Worm (Caenorhabditis elegans) whole organism, mixed stage, embryonic: Measurements from ENCODE around the gene T18D3.9.
A peak's percentile ranks its signal among the peaks of the same experiment; 100 is the strongest.

Experiments used
- M03D4.4 ChIP-seq: sonication (generic microtip); optimal IDR thresholded peaks from 2 replicates; lab custom pipeline; 2017; ENCODE audit warnings: mild to moderate bottlenecking, missing genetic modification characterization, missing compliant biosample characterization
- bed-3 ChIP-seq: fragments of 200-800 bp; sonication (Bioruptor generic); optimal IDR thresholded peaks from 3 replicates; lab custom pipeline; 2018; ENCODE audit warnings: mild to moderate bottlenecking, missing genetic modification characterization, moderate library complexity, missing compliant biosample characterization
- blmp-1 ChIP-seq: fragments of 150-350 bp; optimal IDR thresholded peaks from 2 replicates; lab custom pipeline; 2014; ENCODE audit warnings: missing biosample characterization, missing genetic modification characterization
- ceh-39 ChIP-seq: fragments of 150-350 bp; optimal IDR thresholded peaks from 2 replicates; lab custom pipeline; 2014; ENCODE audit warnings: missing biosample characterization, missing genetic modification characterization
- ceh-43 ChIP-seq: fragments of 200-800 bp; sonication (Bioruptor generic); optimal IDR thresholded peaks from 2 replicates; lab custom pipeline; 2018; ENCODE audit warnings: mild to moderate bottlenecking, missing genetic modification characterization, moderate library complexity, missing compliant biosample characterization
- ceh-83 ChIP-seq: fragments of 200-800 bp; sonication (Bioruptor generic); optimal IDR thresholded peaks from 2 replicates; lab custom pipeline; 2018; ENCODE audit warnings: mild to moderate bottlenecking, missing genetic modification characterization, missing compliant biosample characterization
- ces-1 ChIP-seq: fragments of 150-350 bp; optimal IDR thresholded peaks from 2 replicates; lab custom pipeline; 2014; ENCODE audit warnings: missing biosample characterization, missing genetic modification reagents, missing genetic modification characterization
- cnd-1 ChIP-seq: fragments of 200-800 bp; sonication (Bioruptor generic); optimal IDR thresholded peaks from 2 replicates; lab custom pipeline; 2018; ENCODE audit warnings: mild to moderate bottlenecking, missing genetic modification characterization, missing compliant biosample characterization
- drap-1 ChIP-seq: fragments of 200-800 bp; sonication (Bioruptor generic); optimal IDR thresholded peaks from 3 replicates; lab custom pipeline; 2018; ENCODE audit warnings: mild to moderate bottlenecking, missing genetic modification characterization, missing compliant biosample characterization
- elt-1 ChIP-seq: sonication (generic microtip); optimal IDR thresholded peaks from 2 replicates; lab custom pipeline; 2017; ENCODE audit warnings: missing genetic modification characterization, mild to moderate bottlenecking, missing compliant biosample characterization, antibody characterized with exemption, moderate library complexity, borderline replicate concordance; ENCODE audit not compliant: insufficient read depth
- elt-3 ChIP-seq: fragments of 150-350 bp; optimal IDR thresholded peaks from 2 replicates; lab custom pipeline; 2014; ENCODE audit warnings: missing biosample characterization, missing genetic modification characterization
- flh-1 ChIP-seq: fragments of 200-800 bp; sonication (Bioruptor generic); optimal IDR thresholded peaks from 2 replicates; lab custom pipeline; 2018; ENCODE audit warnings: mild to moderate bottlenecking, missing genetic modification characterization, moderate library complexity, missing compliant biosample characterization
- ham-2 ChIP-seq: fragments of 200-800 bp; sonication (Bioruptor generic); optimal IDR thresholded peaks from 2 replicates; lab custom pipeline; 2018; ENCODE audit warnings: mild to moderate bottlenecking, missing genetic modification characterization, missing compliant biosample characterization
- hlh-1 ChIP-seq: fragments of 150-350 bp; optimal IDR thresholded peaks from 2 replicates; lab custom pipeline; 2014; ENCODE audit warnings: missing biosample characterization, missing genetic modification reagents, missing genetic modification characterization
- lin-32 ChIP-seq: fragments of 200-800 bp; sonication (Bioruptor generic); optimal IDR thresholded peaks from 2 replicates; lab custom pipeline; 2018; ENCODE audit warnings: mild to moderate bottlenecking, missing genetic modification characterization, missing compliant biosample characterization
- lsy-2 ChIP-seq: fragments of 150-350 bp; optimal IDR thresholded peaks from 2 replicates; lab custom pipeline; 2014; ENCODE audit warnings: missing biosample characterization, missing genetic modification characterization
- mab-5 ChIP-seq: fragments of 150-350 bp; optimal IDR thresholded peaks from 2 replicates; lab custom pipeline; 2014; ENCODE audit warnings: missing biosample characterization, missing genetic modification characterization
- mep-1 ChIP-seq: fragments of 150-350 bp; optimal IDR thresholded peaks from 2 replicates; lab custom pipeline; 2017; ENCODE audit warnings: missing biosample characterization, missing genetic modification reagents, missing genetic modification characterization, inconsistent platforms
- nhr-2 ChIP-seq: fragments of 150-350 bp; optimal IDR thresholded peaks from 2 replicates; lab custom pipeline; 2014; ENCODE audit warnings: missing biosample characterization, missing genetic modification characterization
- nhr-237 ChIP-seq: fragments of 150-350 bp; optimal IDR thresholded peaks from 2 replicates; lab custom pipeline; 2014; ENCODE audit warnings: missing biosample characterization, missing genetic modification characterization
- nhr-28 ChIP-seq: fragments of 150-350 bp; optimal IDR thresholded peaks from 2 replicates; lab custom pipeline; 2014; ENCODE audit warnings: missing biosample characterization, missing genetic modification characterization
- nhr-76 ChIP-seq: sonication (generic microtip); optimal IDR thresholded peaks from 2 replicates; lab custom pipeline; 2017; ENCODE audit warnings: missing biosample characterization, missing genetic modification characterization
- pha-4 ChIP-seq: fragments of 150-350 bp; optimal IDR thresholded peaks from 2 replicates; lab custom pipeline; 2018; ENCODE audit warnings: missing biosample characterization, missing genetic modification reagents, missing genetic modification characterization
- sem-2 ChIP-seq: fragments of 200-800 bp; sonication (Bioruptor generic); optimal IDR thresholded peaks from 2 replicates; lab custom pipeline; 2018; ENCODE audit warnings: mild to moderate bottlenecking, missing genetic modification characterization, missing compliant biosample characterization
- snpc-4 ChIP-seq: fragments of 150-350 bp; optimal IDR thresholded peaks from 2 replicates; lab custom pipeline; 2014; ENCODE audit warnings: missing biosample characterization, missing genetic modification characterization
- tbx-8 ChIP-seq: fragments of 200-800 bp; sonication (Bioruptor generic); optimal IDR thresholded peaks from 2 replicates; lab custom pipeline; 2018; ENCODE audit warnings: mild to moderate bottlenecking, missing genetic modification characterization, moderate library complexity, missing compliant biosample characterization
- unc-120 ChIP-seq: sonication (generic microtip); optimal IDR thresholded peaks from 2 replicates; lab custom pipeline; 2017; ENCODE audit warnings: missing genetic modification characterization, missing compliant biosample characterization; ENCODE audit not compliant: poor library complexity, severe bottlenecking
- unc-39 ChIP-seq: fragments of 150-350 bp; optimal IDR thresholded peaks from 2 replicates; lab custom pipeline; 2014; ENCODE audit warnings: missing biosample characterization, missing genetic modification characterization
- unc-62 ChIP-seq: fragments of 150-350 bp; optimal IDR thresholded peaks from 2 replicates; lab custom pipeline; 2014; ENCODE audit warnings: missing biosample characterization, missing genetic modification reagents, missing genetic modification characterization
- zip-8 ChIP-seq: fragments of 150-350 bp; optimal IDR thresholded peaks from 2 replicates; lab custom pipeline; 2014; ENCODE audit warnings: missing biosample characterization, missing genetic modification characterization

The T18D3.9 gene

ce11 chrX:12479027-12479426 lies 24.8 kb upstream of the T18D3.9 start:
- no peak for TF ChIP-seq sem-2 (GFP tag; lab: Kevin White, UChicago)
- TF ChIP-seq ces-1 (GFP tag; lab: Kevin White, UChicago) = peak; percentile 95
- TF ChIP-seq unc-120 = no peak
- no peak for TF ChIP-seq snpc-4 (tag; lab: Kevin White, UChicago)
- TF ChIP-seq, all 35 proteins: peak for 1

- TF ChIP-seq drap-1 (no peak), ceh-83 (no peak), tbx-8 (GFP tag; lab: Kevin White, UChicago) (no peak), lsy-2 (tag; lab: Kevin White, UChicago) (no peak), unc-120 (no peak), mab-5 (tag; lab: Kevin White, UChicago) (no peak), elt-1 (tag; lab: Kevin White, UChicago) (no peak), lin-32 (GFP tag; lab: Kevin White, UChicago) (no peak), snpc-4 (tag; lab: Kevin White, UChicago) (no peak), nhr-28 (tag; lab: Kevin White, UChicago) (no peak), pha-4 (tag; lab: Kevin White, UChicago) (no peak), cnd-1 (tag; lab: Kevin White, UChicago) (no peak), ceh-43 (GFP tag; lab: Kevin White, UChicago) (no peak), hlh-1 (tag; lab: Kevin White, UChicago) (no peak), sem-2 (GFP tag; lab: Kevin White, UChicago) (no peak), unc-39 (tag; lab: Kevin White, UChicago) (no peak), zip-8 (tag; lab: Kevin White, UChicago) (no peak), ceh-39 (tag; lab: Kevin White, UChicago) (no peak), flh-1 (GFP tag; lab: Kevin White, UChicago) (no peak)
Measured at ce11 chrX:12478465-12478864, 24.2 kb upstream of the T18D3.9 start.

ce11 chrX:12477341-12477740 lies 23.1 kb upstream of the T18D3.9 start, which contains the start of gene F45E6.1:
TSS of gene F45E6.1 (minus strand) at chrX:12477441.
- TF ChIP-seq mep-1 (tag; lab: Kevin White, UChicago) (no peak), lin-32 (GFP tag; lab: Kevin White, UChicago) (no peak), cnd-1 (tag; lab: Kevin White, UChicago) (no peak), snpc-4 (tag; lab: Kevin White, UChicago) (no peak), unc-62 (GFP tag; lab: Kevin White, UChicago) (no peak), M03D4.4 (tag; lab: Kevin White, UChicago) (no peak), ces-1 (GFP tag; lab: Kevin White, UChicago) (no peak), ham-2 (GFP tag; lab: Kevin White, UChicago) (no peak), elt-3 (no peak), ceh-83 (no peak), unc-120 (no peak), nhr-76 (no peak), bed-3 (GFP tag; lab: Kevin White, UChicago) (no peak), lsy-2 (tag; lab: Kevin White, UChicago) (no peak), nhr-28 (tag; lab: Kevin White, UChicago) (no peak), pha-4 (tag; lab: Kevin White, UChicago) (no peak), tbx-8 (GFP tag; lab: Kevin White, UChicago) (no peak), blmp-1 (no peak), hlh-1 (tag; lab: Kevin White, UChicago) (no peak), ceh-43 (GFP tag; lab: Kevin White, UChicago) (no peak)
- TF ChIP-seq, all 35 proteins: peak for 0

ce11 chrX:12476412-12476811 lies 22.2 kb upstream of the T18D3.9 start:
- no peak for TF ChIP-seq ces-1 (GFP tag; lab: Kevin White, UChicago)
- no peak for TF ChIP-seq ceh-43 (GFP tag; lab: Kevin White, UChicago)
- no peak for TF ChIP-seq elt-1 (tag; lab: Kevin White, UChicago)
- no peak for TF ChIP-seq unc-62 (GFP tag; lab: Kevin White, UChicago)
- TF ChIP-seq nhr-76 = no peak
- TF ChIP-seq M03D4.4 (tag; lab: Kevin White, UChicago) = no peak
- TF ChIP-seq hlh-1 (tag; lab: Kevin White, UChicago) = no peak
- TF ChIP-seq nhr-237 (tag; lab: Kevin White, UChicago) = no peak
- no peak for TF ChIP-seq pha-4 (tag; lab: Kevin White, UChicago)
- no peak for TF ChIP-seq nhr-2
- no peak for TF ChIP-seq lin-32 (GFP tag; lab: Kevin White, UChicago)
- TF ChIP-seq lsy-2 (tag; lab: Kevin White, UChicago) = no peak
- no peak for TF ChIP-seq snpc-4 (tag; lab: Kevin White, UChicago)
- TF ChIP-seq flh-1 (GFP tag; lab: Kevin White, UChicago) = no peak
- no peak for TF ChIP-seq cnd-1 (tag; lab: Kevin White, UChicago)
- TF ChIP-seq ceh-39 (tag; lab: Kevin White, UChicago) = no peak
